Worm (Caenorhabditis elegans) whole organism, mixed stage, embryonic: Measurements from ENCODE around the gene pgap-2.
"Not testable (repeated sequence)": the region's sequence is repeated elsewhere in the genome, so short reads cannot be mapped to it uniquely, and the experiment has no call there.

Source experiments
- M03D4.4 ChIP-seq: sonication (generic microtip); optimal IDR thresholded peaks from 2 replicates; lab custom pipeline; 2017; ENCODE audit warnings: mild to moderate bottlenecking, missing genetic modification characterization, missing compliant biosample characterization
- bed-3 ChIP-seq: fragments of 200-800 bp; sonication (Bioruptor generic); optimal IDR thresholded peaks from 3 replicates; lab custom pipeline; 2018; ENCODE audit warnings: mild to moderate bottlenecking, missing genetic modification characterization, moderate library complexity, missing compliant biosample characterization
- blmp-1 ChIP-seq: fragments of 150-350 bp; optimal IDR thresholded peaks from 2 replicates; lab custom pipeline; 2014; ENCODE audit warnings: missing biosample characterization, missing genetic modification characterization
- ceh-39 ChIP-seq: fragments of 150-350 bp; optimal IDR thresholded peaks from 2 replicates; lab custom pipeline; 2014; ENCODE audit warnings: missing biosample characterization, missing genetic modification characterization
- ceh-83 ChIP-seq: fragments of 200-800 bp; sonication (Bioruptor generic); optimal IDR thresholded peaks from 2 replicates; lab custom pipeline; 2018; ENCODE audit warnings: mild to moderate bottlenecking, missing genetic modification characterization, missing compliant biosample characterization
- ces-1 ChIP-seq: fragments of 150-350 bp; optimal IDR thresholded peaks from 2 replicates; lab custom pipeline; 2014; ENCODE audit warnings: missing biosample characterization, missing genetic modification reagents, missing genetic modification characterization
- drap-1 ChIP-seq: fragments of 200-800 bp; sonication (Bioruptor generic); optimal IDR thresholded peaks from 3 replicates; lab custom pipeline; 2018; ENCODE audit warnings: mild to moderate bottlenecking, missing genetic modification characterization, missing compliant biosample characterization
- elt-1 ChIP-seq: sonication (generic microtip); optimal IDR thresholded peaks from 2 replicates; lab custom pipeline; 2017; ENCODE audit warnings: missing genetic modification characterization, mild to moderate bottlenecking, missing compliant biosample characterization, antibody characterized with exemption, moderate library complexity, borderline replicate concordance; ENCODE audit not compliant: insufficient read depth
- elt-3 ChIP-seq: fragments of 150-350 bp; optimal IDR thresholded peaks from 2 replicates; lab custom pipeline; 2014; ENCODE audit warnings: missing biosample characterization, missing genetic modification characterization
- ham-2 ChIP-seq: fragments of 200-800 bp; sonication (Bioruptor generic); optimal IDR thresholded peaks from 2 replicates; lab custom pipeline; 2018; ENCODE audit warnings: mild to moderate bottlenecking, missing genetic modification characterization, missing compliant biosample characterization
- hlh-1 ChIP-seq: fragments of 150-350 bp; optimal IDR thresholded peaks from 2 replicates; lab custom pipeline; 2014; ENCODE audit warnings: missing biosample characterization, missing genetic modification reagents, missing genetic modification characterization
- lin-13 ChIP-seq: fragments of 150-350 bp; optimal IDR thresholded peaks from 2 replicates; lab custom pipeline; 2014; ENCODE audit warnings: missing biosample characterization, missing genetic modification characterization
- mab-5 ChIP-seq: fragments of 150-350 bp; optimal IDR thresholded peaks from 2 replicates; lab custom pipeline; 2014; ENCODE audit warnings: missing biosample characterization, missing genetic modification characterization
- mls-2 ChIP-seq: sonication (generic microtip); optimal IDR thresholded peaks from 2 replicates; lab custom pipeline; 2016; ENCODE audit warnings: mild to moderate bottlenecking, missing genetic modification characterization, moderate library complexity, missing compliant biosample characterization
- nhr-12 ChIP-seq: fragments of 150-350 bp; optimal IDR thresholded peaks from 2 replicates; lab custom pipeline; 2014; ENCODE audit warnings: missing biosample characterization, missing genetic modification characterization
- nhr-237 ChIP-seq: fragments of 150-350 bp; optimal IDR thresholded peaks from 2 replicates; lab custom pipeline; 2014; ENCODE audit warnings: missing biosample characterization, missing genetic modification characterization
- nhr-28 ChIP-seq: fragments of 150-350 bp; optimal IDR thresholded peaks from 2 replicates; lab custom pipeline; 2014; ENCODE audit warnings: missing biosample characterization, missing genetic modification characterization
- nhr-76 ChIP-seq: sonication (generic microtip); optimal IDR thresholded peaks from 2 replicates; lab custom pipeline; 2017; ENCODE audit warnings: missing biosample characterization, missing genetic modification characterization
- pha-4 ChIP-seq: fragments of 150-350 bp; optimal IDR thresholded peaks from 2 replicates; lab custom pipeline; 2018; ENCODE audit warnings: missing biosample characterization, missing genetic modification reagents, missing genetic modification characterization
- sem-2 ChIP-seq: fragments of 200-800 bp; sonication (Bioruptor generic); optimal IDR thresholded peaks from 2 replicates; lab custom pipeline; 2018; ENCODE audit warnings: mild to moderate bottlenecking, missing genetic modification characterization, missing compliant biosample characterization
- snpc-4 ChIP-seq: fragments of 150-350 bp; optimal IDR thresholded peaks from 2 replicates; lab custom pipeline; 2014; ENCODE audit warnings: missing biosample characterization, missing genetic modification characterization
- sptf-1 ChIP-seq: sonication (generic microtip); optimal IDR thresholded peaks from 2 replicates; lab custom pipeline; 2017; ENCODE audit warnings: mild to moderate bottlenecking, missing genetic modification characterization, moderate library complexity, missing compliant biosample characterization
- tbx-8 ChIP-seq: fragments of 200-800 bp; sonication (Bioruptor generic); optimal IDR thresholded peaks from 2 replicates; lab custom pipeline; 2018; ENCODE audit warnings: mild to moderate bottlenecking, missing genetic modification characterization, moderate library complexity, missing compliant biosample characterization
- unc-120 ChIP-seq: sonication (generic microtip); optimal IDR thresholded peaks from 2 replicates; lab custom pipeline; 2017; ENCODE audit warnings: missing genetic modification characterization, missing compliant biosample characterization; ENCODE audit not compliant: poor library complexity, severe bottlenecking
- unc-39 ChIP-seq: fragments of 150-350 bp; optimal IDR thresholded peaks from 2 replicates; lab custom pipeline; 2014; ENCODE audit warnings: missing biosample characterization, missing genetic modification characterization
- unc-62 ChIP-seq: fragments of 150-350 bp; optimal IDR thresholded peaks from 2 replicates; lab custom pipeline; 2014; ENCODE audit warnings: missing biosample characterization, missing genetic modification reagents, missing genetic modification characterization
- zip-8 ChIP-seq: fragments of 150-350 bp; optimal IDR thresholded peaks from 2 replicates; lab custom pipeline; 2014; ENCODE audit warnings: missing biosample characterization, missing genetic modification characterization
- ztf-11 ChIP-seq: fragments of 150-350 bp; optimal IDR thresholded peaks from 2 replicates; lab custom pipeline; 2014; ENCODE audit warnings: missing biosample characterization, missing genetic modification characterization

The pgap-2 gene

DNA sequence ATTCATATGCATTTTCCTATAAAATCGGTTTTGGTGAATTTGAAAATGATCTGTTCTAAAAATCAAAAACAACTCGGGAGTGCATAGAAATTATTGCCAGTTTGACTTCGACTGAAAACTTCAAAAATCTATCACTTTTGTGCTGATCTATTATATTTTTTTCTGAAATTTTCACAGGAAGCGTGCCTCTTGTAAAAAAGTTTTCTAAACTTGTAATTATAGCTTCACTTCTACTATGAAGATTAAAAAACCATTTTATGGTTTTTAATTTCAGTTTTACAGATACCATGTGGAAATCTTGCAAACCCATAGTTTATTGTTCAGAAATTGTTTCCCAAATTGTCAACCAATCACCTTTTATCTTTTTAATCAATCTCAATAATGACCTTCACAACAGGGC is 28.7 kb downstream of the pgap-2 start, which contains the start of gene F17C8.9:
Gene F17C8.9, plus strand, starts transcription at position 301 of the 400 bp plus-strand sequence.
- TF ChIP-seq unc-120 (no peak), bed-3 (GFP tag; lab: Kevin White, UChicago) (no peak), drap-1 (GFP tag; lab: Kevin White, UChicago) (no peak), blmp-1 (tag; lab: Kevin White, UChicago) (no peak), M03D4.4 (tag; lab: Kevin White, UChicago) (no peak), nhr-237 (tag; lab: Kevin White, UChicago) (no peak), nhr-28 (no peak)

DNA sequence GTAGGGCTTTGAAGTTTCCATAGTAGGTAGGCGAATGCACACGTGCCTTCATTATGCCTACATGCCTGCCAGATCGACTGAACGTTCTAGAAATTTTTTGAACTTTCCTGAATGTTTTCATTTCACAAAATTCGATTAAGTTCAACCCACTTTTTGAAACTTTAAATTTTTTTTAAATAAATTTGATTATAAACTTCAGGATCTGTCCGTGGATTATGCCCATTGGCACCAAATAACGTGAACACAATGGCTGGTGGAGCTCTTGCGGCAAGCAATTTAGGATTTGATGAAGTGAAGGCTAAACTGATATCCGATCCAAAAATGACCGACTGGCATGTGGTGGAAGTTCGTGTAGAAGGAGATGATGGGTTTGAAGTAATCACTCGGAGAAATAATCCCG is 30.1 kb downstream of the pgap-2 start, which contains the start of gene F17C8.7:
Gene F17C8.7, plus strand, starts transcription at position 301 of the 400 bp plus-strand sequence.
- no peak for TF ChIP-seq elt-3 (tag; lab: Kevin White, UChicago)
- TF ChIP-seq hlh-1 (tag; lab: Kevin White, UChicago) = no peak
- no peak for TF ChIP-seq sptf-1 (tag; lab: Kevin White, UChicago)
- no peak for TF ChIP-seq tbx-8 (GFP tag; lab: Kevin White, UChicago)
- no peak for TF ChIP-seq nhr-12 (tag; lab: Kevin White, UChicago)
- TF ChIP-seq nhr-28 = no peak
- no peak for TF ChIP-seq ceh-39 (tag; lab: Kevin White, UChicago)
- TF ChIP-seq nhr-237 (tag; lab: Kevin White, UChicago) = no peak
- no peak for TF ChIP-seq ztf-11 (tag; lab: Kevin White, UChicago)
- TF ChIP-seq ces-1 = no peak
- TF ChIP-seq elt-1 (tag; lab: Kevin White, UChicago) = no peak
- no peak for TF ChIP-seq unc-62 (GFP tag; lab: Kevin White, UChicago)
- no peak for TF ChIP-seq lin-13 (tag; lab: Kevin White, UChicago)
- TF ChIP-seq bed-3 (GFP tag; lab: Kevin White, UChicago) = no peak
- TF ChIP-seq nhr-76 (tag; lab: Kevin White, UChicago) = no peak
- TF ChIP-seq M03D4.4 (tag; lab: Kevin White, UChicago) = no peak
- no peak for TF ChIP-seq sem-2 (GFP tag; lab: Kevin White, UChicago)
- no peak for TF ChIP-seq unc-39 (tag; lab: Kevin White, UChicago)

DNA sequence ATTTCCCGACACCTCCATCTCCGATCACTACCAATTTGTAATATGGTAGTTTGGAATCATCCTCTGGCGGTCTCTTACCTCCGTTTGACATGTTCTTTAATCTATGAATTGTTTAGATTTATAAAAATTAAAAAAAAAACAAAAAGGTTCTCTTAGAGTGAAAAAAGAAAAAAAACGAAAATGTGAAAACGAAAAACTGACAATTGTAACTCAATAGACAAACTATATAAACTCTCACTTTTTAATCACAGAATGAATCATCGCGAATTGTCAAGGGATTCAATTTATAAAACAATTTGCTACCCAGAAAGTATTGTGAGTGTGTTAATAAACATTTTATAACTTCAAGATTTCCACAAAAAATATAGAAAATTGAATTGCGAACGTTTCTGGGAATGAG is 34.7 kb downstream of the pgap-2 start, which contains the start of gene ras-2:
Gene ras-2, minus strand, starts transcription at position 101 of the 400 bp plus-strand sequence.
- TF ChIP-seq nhr-28 (no peak), ceh-83 (GFP tag; lab: Kevin White, UChicago) (no peak), lin-13 (tag; lab: Kevin White, UChicago) (no peak), elt-1 (tag; lab: Kevin White, UChicago) (no peak), ceh-39 (tag; lab: Kevin White, UChicago) (no peak), pha-4 (tag; lab: Kevin White, UChicago) (no peak), nhr-237 (tag; lab: Kevin White, UChicago) (no peak), blmp-1 (tag; lab: Kevin White, UChicago) (no peak), mls-2 (tag; lab: Kevin White, UChicago) (no peak), bed-3 (GFP tag; lab: Kevin White, UChicago) (no peak), snpc-4 (tag; lab: Kevin White, UChicago) (no peak), nhr-76 (tag; lab: Kevin White, UChicago) (no peak)
- TF ChIP-seq, all 35 proteins: peak for 0

- no peak for TF ChIP-seq ztf-11 (tag; lab: Kevin White, UChicago)
- TF ChIP-seq pha-4 (tag; lab: Kevin White, UChicago) = no peak
- no peak for TF ChIP-seq lin-13 (tag; lab: Kevin White, UChicago)
- TF ChIP-seq ham-2 = no peak
- TF ChIP-seq zip-8 (tag; lab: Kevin White, UChicago) = no peak
- TF ChIP-seq mab-5 (tag; lab: Kevin White, UChicago) = no peak
- no peak for TF ChIP-seq ceh-39 (tag; lab: Kevin White, UChicago)
- TF ChIP-seq M03D4.4 (tag; lab: Kevin White, UChicago) = no peak
- no peak for TF ChIP-seq tbx-8 (GFP tag; lab: Kevin White, UChicago)
- no peak for TF ChIP-seq snpc-4 (tag; lab: Kevin White, UChicago)
- TF ChIP-seq mls-2 (tag; lab: Kevin White, UChicago) = no peak
- TF ChIP-seq elt-3 (tag; lab: Kevin White, UChicago) = no peak
- no peak for TF ChIP-seq nhr-28
- TF ChIP-seq, all 35 proteins: peak for 0
Observed at ce11 chrIII:4740820-4741219, 35.5 kb downstream of the pgap-2 start.

DNA sequence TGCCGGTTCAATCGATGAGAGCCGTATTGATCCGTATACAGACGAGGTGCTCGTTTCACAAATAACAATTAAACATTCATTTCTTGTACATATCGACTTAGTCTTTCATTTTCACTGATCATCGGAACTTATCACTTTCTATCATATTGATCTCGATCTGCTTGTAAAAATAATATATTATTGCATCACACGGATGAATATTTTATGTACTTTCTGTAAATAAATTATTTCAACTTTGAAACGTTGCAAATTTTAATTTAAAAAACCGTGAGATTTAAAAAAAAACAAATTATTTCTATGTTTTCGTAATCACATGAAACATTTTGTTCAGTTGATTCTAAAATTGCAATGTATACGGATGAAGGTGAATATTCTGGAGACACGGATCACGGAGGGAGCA is 37.3 kb downstream of the pgap-2 start, which contains the start of gene twk-6:
Gene twk-6, plus strand, starts transcription at position 301 of the 400 bp plus-strand sequence.
- TF ChIP-seq sem-2 (GFP tag; lab: Kevin White, UChicago); nhr-12 (tag; lab: Kevin White, UChicago); lin-13 (tag; lab: Kevin White, UChicago): not testable (repeated sequence)
